Worm (Caenorhabditis elegans) whole organism, late embryonic: ENCODE data around the gene ugt-45.

Experiments used
- ama-1 ChIP-seq: fragments of 150-350 bp; optimal IDR thresholded peaks from 2 replicates; lab custom pipeline; 2014
- ceh-14 ChIP-seq: sonication (generic microtip); optimal IDR thresholded peaks from 2 replicates; lab custom pipeline; 2016; ENCODE audit warnings: missing genotype, missing genetic modification characterization, missing compliant biosample characterization
- ceh-48 ChIP-seq: sonication (generic microtip); optimal IDR thresholded peaks from 2 replicates; lab custom pipeline; 2016; ENCODE audit warnings: missing genetic modification characterization, inconsistent platforms, missing compliant biosample characterization
- dmd-4 ChIP-seq: sonication (generic microtip); optimal IDR thresholded peaks from 2 replicates; lab custom pipeline; 2016; ENCODE audit warnings: borderline replicate concordance, missing genetic modification characterization, missing compliant biosample characterization
- lin-11 ChIP-seq: fragments of 200-800 bp; sonication (Bioruptor generic); optimal IDR thresholded peaks from 2 replicates; lab custom pipeline; 2018; ENCODE audit warnings: mild to moderate bottlenecking, missing genetic modification characterization, missing compliant biosample characterization
- pag-3 ChIP-seq: sonication (generic microtip); optimal IDR thresholded peaks from 2 replicates; lab custom pipeline; 2016; ENCODE audit warnings: missing compliant biosample characterization, missing genetic modification characterization, borderline replicate concordance
- pha-4 ChIP-seq: fragments of 150-350 bp; optimal IDR thresholded peaks from 2 replicates; lab custom pipeline; 2018; ENCODE audit warnings: missing biosample characterization, missing genetic modification reagents, missing genetic modification characterization
- sdc-2 ChIP-seq: sonication (generic microtip); optimal IDR thresholded peaks from 2 replicates; lab custom pipeline; 2016; ENCODE audit warnings: missing genotype, missing genetic modification characterization, missing compliant biosample characterization

DNA sequence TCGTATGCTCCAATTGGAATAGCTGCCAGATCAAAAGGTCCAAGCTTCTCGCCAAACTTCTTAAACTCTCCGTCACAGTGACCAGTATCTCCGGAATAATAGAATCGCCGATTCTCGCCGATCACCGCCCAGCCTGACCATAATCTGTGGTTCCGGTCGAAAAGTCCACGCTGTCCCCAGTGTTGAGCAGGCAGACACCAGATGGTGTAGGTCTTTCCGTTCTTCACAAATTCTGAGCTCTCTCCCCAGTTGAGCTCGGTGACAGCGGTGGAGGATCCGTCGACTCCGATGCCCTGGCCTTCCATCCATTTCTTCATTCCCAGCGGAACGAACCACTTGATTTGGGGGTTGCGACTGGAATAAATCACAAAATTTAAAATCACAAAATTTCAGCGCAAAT is 14.7 kb downstream of the ugt-45 start:
- TF ChIP-seq lin-11, result no peak
- TF ChIP-seq ama-1, result no peak
- TF ChIP-seq pag-3 (tag; lab: Kevin White, UChicago), result no peak
- no peak for TF ChIP-seq sdc-2 (tag; lab: Kevin White, UChicago)
- no peak for TF ChIP-seq ceh-48
- no peak for TF ChIP-seq pha-4 (tag; lab: Kevin White, UChicago)
- no peak for TF ChIP-seq ceh-14 (tag; lab: Kevin White, UChicago)
- TF ChIP-seq dmd-4 (tag; lab: Kevin White, UChicago), result no peak
